Worm (Caenorhabditis elegans): ENCODE data around the gene T01B6.1.
A peak's percentile ranks its signal among the peaks of the same experiment; 100 is the strongest.

T01B6.1 gene

ce11 chrX:2342859-2343258 lies 7.4 kb downstream of the T01B6.1 start, which contains the start of gene nlp-23:
Gene nlp-23, minus strand, starts transcription at chrX:2342959.
- TF ChIP-seq jun-1 (tag; optimal IDR thresholded peaks at IDR 0.05) (no peak), madf-5 (GFP tag; IDR thresholded peaks at IDR 0.05) (no peak), nhr-28 (tag; optimal IDR thresholded peaks at IDR 0.05) (no peak)

ce11 chrX:2344104-2344503 lies 8.6 kb downstream of the T01B6.1 start:
- no peak for TF ChIP-seq R02D3.7 (tag; optimal IDR thresholded peaks at IDR 0.05)
- no peak for TF ChIP-seq snpc-1.2 (GFP tag; IDR thresholded peaks at IDR 0.05)
- TF ChIP-seq zfp-2 (tag; optimal IDR thresholded peaks at IDR 0.05), result no peak
- peak; percentile 52 for TF ChIP-seq aha-1 (tag)

ce11 chrX:2344666-2345065 lies 9.2 kb downstream of the T01B6.1 start, which contains the start of gene nlp-2:
Gene nlp-2, minus strand, starts transcription at chrX:2344766.
- no peak for TF ChIP-seq ama-1 (optimal IDR thresholded peaks at IDR 0.05)
- TF ChIP-seq nhr-77 (tag; optimal IDR thresholded peaks at IDR 0.05), result no peak
- no peak for TF ChIP-seq mdt-29 (GFP tag; IDR thresholded peaks at IDR 0.05)
- no peak for TF ChIP-seq Y105C5A.15 (GFP tag; IDR thresholded peaks at IDR 0.05)
- no peak for TF ChIP-seq dmd-6 (GFP tag; IDR thresholded peaks at IDR 0.05)
- no peak for TF ChIP-seq egl-27 (tag; optimal IDR thresholded peaks at IDR 0.05)
- no peak for TF ChIP-seq jun-1 (tag; optimal IDR thresholded peaks at IDR 0.05)
- TF ChIP-seq D1046.2 (GFP tag; IDR thresholded peaks at IDR 0.05), result no peak
- no peak for TF ChIP-seq spr-1 (tag; optimal IDR thresholded peaks at IDR 0.05)
- TF ChIP-seq lin-38 (GFP tag; IDR thresholded peaks at IDR 0.05), result no peak
- no peak for TF ChIP-seq snpc-1.2 (GFP tag; IDR thresholded peaks at IDR 0.05)
- no peak for TF ChIP-seq ceh-28 (tag; optimal IDR thresholded peaks at IDR 0.05)
- no peak for TF ChIP-seq daf-8 (GFP tag; IDR thresholded peaks at IDR 0.05)
- no peak for TF ChIP-seq daf-19 (GFP tag; conservative IDR thresholded peaks at IDR 0.05)
- TF ChIP-seq nhr-28 (tag; optimal IDR thresholded peaks at IDR 0.05), result no peak
- TF ChIP-seq F10B5.3 (tag; optimal IDR thresholded peaks at IDR 0.05), result no peak
- no peak for TF ChIP-seq skn-1 (tag; optimal IDR thresholded peaks at IDR 0.05)

- TF ChIP-seq ctbp-1 (GFP tag; IDR thresholded peaks at IDR 0.05) (no peak), nhr-102 (tag; optimal IDR thresholded peaks at IDR 0.05) (no peak), unc-62 (GFP tag; optimal IDR thresholded peaks at IDR 0.05 in 1 of 2) (no peak), unc-62 (tag; optimal IDR thresholded peaks at IDR 0.05) (no peak), spr-3 (GFP tag; optimal IDR thresholded peaks at IDR 0.05) (no peak), vab-7 (GFP tag; IDR thresholded peaks at IDR 0.05) (no peak), madf-9 (GFP tag; conservative IDR thresholded peaks at IDR 0.05) (no peak)
Measured at ce11 chrX:2347962-2348361, 12.5 kb downstream of the T01B6.1 start.

ce11 chrX:2352929-2353328 lies 17.4 kb downstream of the T01B6.1 start:
- 0 out of 2 replicates have a peak, but pooled peaks have one; percentile 9 for TF ChIP-seq php-3 (GFP tag; IDR thresholded peaks at IDR 0.05)
- TF ChIP-seq unc-130 (GFP tag; optimal IDR thresholded peaks at IDR 0.05), result no peak

- no peak for TF ChIP-seq T26A8.4 (GFP tag; IDR thresholded peaks at IDR 0.05)
- no peak for TF ChIP-seq nhr-48 (tag; optimal IDR thresholded peaks at IDR 0.05)
- TF ChIP-seq dve-1 (tag; optimal IDR thresholded peaks at IDR 0.05; ENCODE audit: insufficient read depth), result no peak
- no peak for TF ChIP-seq cey-2 (tag; optimal IDR thresholded peaks at IDR 0.05; ENCODE audit: borderline replicate concordance, insufficient read depth)
- no peak for TF ChIP-seq dmd-9 (GFP tag; IDR thresholded peaks at IDR 0.05)
- peak in 1 of 2 experiments; percentile 9 for TF ChIP-seq unc-62 (GFP tag; optimal IDR thresholded peaks at IDR 0.05 in 1 of 2)
- TF ChIP-seq unc-62 (tag; optimal IDR thresholded peaks at IDR 0.05), result no peak
- TF ChIP-seq T20F7.1 (GFP tag; optimal IDR thresholded peaks at IDR 0.05), result no peak
- TF ChIP-seq mdt-29 (GFP tag; IDR thresholded peaks at IDR 0.05), result no peak
Measured at ce11 chrX:2359797-2360196, 24.3 kb downstream of the T01B6.1 start, which contains the start of gene lgc-40. Gene lgc-40, plus strand, starts transcription at chrX:2360097.

All from whole organism, L4 larva.